Worm (Caenorhabditis elegans): ENCODE results near the gene Y54G2A.38.

Y54G2A.38 gene

ce11 chrIV:2759163-2759562 is at the start of gene Y54G2A.38:
Gene Y54G2A.38, plus strand, starts transcription at chrIV:2759463.
- TF ChIP-seq pax-3 (tag; optimal IDR thresholded peaks at IDR 0.05) (no peak), lir-3 (tag; optimal IDR thresholded peaks at IDR 0.05; ENCODE audit: poor library complexity) (no peak), elt-2 (tag; optimal IDR thresholded peaks at IDR 0.05) (no peak), lin-15B (tag; optimal IDR thresholded peaks at IDR 0.05) (no peak), irx-1 (tag; optimal IDR thresholded peaks at IDR 0.05) (no peak), aly-2 (tag; optimal IDR thresholded peaks at IDR 0.05) (no peak), zip-4 (GFP tag; optimal IDR thresholded peaks at IDR 0.05) (no peak), snu-23 (GFP tag; optimal IDR thresholded peaks at IDR 0.05) (no peak), elt-3 (tag; optimal IDR thresholded peaks at IDR 0.05) (no peak), dpl-1 (GFP tag; optimal IDR thresholded peaks at IDR 0.05) (no peak), lin-35 (GFP tag; optimal IDR thresholded peaks at IDR 0.05) (no peak), mef-2 (tag; optimal IDR thresholded peaks at IDR 0.05) (no peak), nhr-84 (tag; optimal IDR thresholded peaks at IDR 0.05) (no peak), nhr-77 (tag; optimal IDR thresholded peaks at IDR 0.05) (no peak), ceh-88 (GFP tag; IDR thresholded peaks at IDR 0.05) (no peak), blmp-1 (tag; optimal IDR thresholded peaks at IDR 0.05) (no peak), alr-1 (tag; optimal IDR thresholded peaks at IDR 0.05; ENCODE audit: borderline replicate concordance) (no peak)

- TF ChIP-seq skn-1 (tag; optimal IDR thresholded peaks at IDR 0.05) (peak; percentile 1), mep-1 (tag; optimal IDR thresholded peaks at IDR 0.05) (peak; percentile 12), nhr-71 (tag; optimal IDR thresholded peaks at IDR 0.05) (peak; percentile 23), unc-86 (tag; optimal IDR thresholded peaks at IDR 0.05) (no peak), pag-3 (tag; optimal IDR thresholded peaks at IDR 0.05; ENCODE audit: borderline replicate concordance, insufficient read depth) (no peak), nhr-47 (tag; optimal IDR thresholded peaks at IDR 0.05) (no peak), nhr-28 (tag; optimal IDR thresholded peaks at IDR 0.05) (no peak), elt-2 (tag; optimal IDR thresholded peaks at IDR 0.05) (peak; percentile 45), C16A3.4 (tag; optimal IDR thresholded peaks at IDR 0.05) (no peak), lsy-2 (tag; optimal IDR thresholded peaks at IDR 0.05) (peak in 1 of 2 experiments; percentile 5), lin-35 (GFP tag; optimal IDR thresholded peaks at IDR 0.05) (peak in 1 of 2 experiments; percentile 18)
Measured at ce11 chrIV:2709590-2710201, 49.6 kb upstream of the Y54G2A.38 start.

DNA sequence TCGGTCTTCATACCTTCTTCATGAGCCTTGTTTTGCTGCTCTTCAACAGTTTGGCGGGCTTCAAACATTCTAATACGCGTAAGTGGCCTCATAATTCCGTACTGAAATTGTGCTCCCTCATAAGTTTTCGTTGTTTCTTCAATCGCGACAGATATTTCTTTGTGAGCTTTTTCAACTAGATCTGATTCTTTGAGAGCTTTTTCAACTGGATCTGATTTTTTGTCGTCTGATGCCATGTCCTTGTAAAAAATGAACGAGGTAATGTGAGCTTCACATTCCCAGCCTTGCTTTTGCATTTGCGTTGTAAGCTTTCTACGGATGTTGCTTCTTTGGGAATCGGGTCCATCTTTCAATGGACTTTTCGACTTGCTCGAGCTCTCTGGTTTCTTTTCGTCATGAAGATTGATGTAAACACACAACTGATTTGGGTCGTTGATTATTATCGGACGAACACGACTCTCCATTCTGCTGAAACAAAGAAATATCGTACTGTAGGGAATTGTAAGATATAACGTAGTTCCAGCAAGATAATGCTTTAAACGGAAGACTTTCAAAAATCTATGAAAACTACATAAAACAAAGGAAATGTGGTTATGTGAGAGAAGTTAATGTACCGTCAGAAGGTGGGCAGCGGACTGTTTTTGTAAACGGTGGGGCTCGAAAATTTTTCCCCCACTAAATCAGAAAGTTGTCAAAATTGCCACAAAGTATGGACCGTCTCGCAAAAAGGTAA is 48.9 kb upstream of the Y54G2A.38 start, which contains the start of gene Y94H6A.10:
Gene Y94H6A.10, minus strand, starts transcription at position 464 of the 733 bp plus-strand sequence.
- no peak for TF ChIP-seq swsn-7 (tag; optimal IDR thresholded peaks at IDR 0.05)

ce11 chrIV:2711122-2711669 is 48.1 kb upstream of the Y54G2A.38 start:
- TF ChIP-seq unc-30 (tag; optimal IDR thresholded peaks at IDR 0.05) (no peak), aly-2 (tag; optimal IDR thresholded peaks at IDR 0.05) (no peak), nhr-71 (tag; optimal IDR thresholded peaks at IDR 0.05) (peak; percentile 5), ztf-11 (tag; optimal IDR thresholded peaks at IDR 0.05) (no peak), hlh-4 (tag; optimal IDR thresholded peaks at IDR 0.05) (no peak), mef-2 (tag; optimal IDR thresholded peaks at IDR 0.05) (no peak), mab-9 (GFP tag; IDR thresholded peaks at IDR 0.05) (no peak), grh-1 (GFP tag; IDR thresholded peaks at IDR 0.05) (no peak), ets-5 (GFP tag; IDR thresholded peaks at IDR 0.05) (no peak), lin-13 (GFP tag; optimal IDR thresholded peaks at IDR 0.05) (no peak), ces-1 (GFP tag; optimal IDR thresholded peaks at IDR 0.05) (no peak), skn-1 (tag; optimal IDR thresholded peaks at IDR 0.05) (peak; percentile 93), mep-1 (tag; optimal IDR thresholded peaks at IDR 0.05) (no peak), hpl-2 (GFP tag; optimal IDR thresholded peaks at IDR 0.05) (no peak), ceh-90 (tag; optimal IDR thresholded peaks at IDR 0.05) (no peak), nhr-12 (tag; optimal IDR thresholded peaks at IDR 0.05) (no peak), efl-1 (optimal IDR thresholded peaks at IDR 0.05) (no peak), efl-1 (GFP tag; optimal IDR thresholded peaks at IDR 0.05 in 1 of 2) (peak in 1 of 2 experiments; percentile 86), aha-1 (tag; optimal IDR thresholded peaks at IDR 0.05) (no peak), F16B12.6 (tag; optimal IDR thresholded peaks at IDR 0.05) (no peak), snu-23 (GFP tag; optimal IDR thresholded peaks at IDR 0.05) (no peak), jun-1 (tag; optimal IDR thresholded peaks at IDR 0.05) (no peak), nhr-90 (tag; optimal IDR thresholded peaks at IDR 0.05; ENCODE audit: poor library complexity) (no peak), C34B4.2 (tag; optimal IDR thresholded peaks at IDR 0.05) (no peak)

All from whole organism, L1 larva.